Fruit fly (Drosophila melanogaster): ENCODE measurements around the gene CG8870.

DNA sequence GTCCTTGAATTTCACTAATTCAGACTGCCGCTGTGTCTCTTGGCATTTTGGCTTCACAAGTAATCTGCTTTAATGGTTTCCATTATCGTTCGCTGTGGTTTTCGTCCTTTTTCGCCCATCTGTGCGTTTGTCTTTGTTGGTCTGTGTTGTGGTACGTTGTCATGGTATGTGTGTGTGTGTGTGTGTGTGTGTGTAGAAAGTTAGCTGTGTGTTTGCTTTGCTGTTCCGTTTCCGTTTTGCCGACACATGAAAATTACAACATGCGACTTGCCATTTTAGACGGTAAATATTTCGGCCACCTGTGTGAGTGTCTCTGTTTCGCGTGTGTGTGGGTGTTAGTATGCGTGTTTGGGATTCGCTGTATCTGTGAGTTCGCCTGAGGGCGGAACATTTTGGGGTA, 22.7 kb upstream of the CG8870 start:
- no peak for TF ChIP-seq Myc (optimal IDR thresholded peaks at IDR 0.05)
- TF ChIP-seq Sin3A (optimal IDR thresholded peaks at IDR 0.05), result no peak
- TF ChIP-seq h (optimal IDR thresholded peaks at IDR 0.05), result no peak
- TF ChIP-seq psq (optimal IDR thresholded peaks at IDR 0.05), result no peak
- no peak for TF ChIP-seq ttk (optimal IDR thresholded peaks at IDR 0.05)
- TF ChIP-seq insv (optimal IDR thresholded peaks at IDR 0.05), result no peak

All from Kc167 (cell line).